Worm (Caenorhabditis elegans): ENCODE results near the gene T26G10.3.

Gene T26G10.3

ce11 chrIII:9443417-9444027 is 30.3 kb upstream of the T26G10.3 start, which contains the start of gene pir-2 (continued):
- peak; percentile 74 for TF ChIP-seq R02D3.7 (tag; optimal IDR thresholded peaks at IDR 0.05)
- no peak for TF ChIP-seq eor-1 (tag; optimal IDR thresholded peaks at IDR 0.05)
- peak; percentile 83 for TF ChIP-seq sea-2 (GFP tag; optimal IDR thresholded peaks at IDR 0.05)
- no peak for TF ChIP-seq nhr-77 (tag; optimal IDR thresholded peaks at IDR 0.05)
- peak; percentile 25 for TF ChIP-seq elt-1 (tag; optimal IDR thresholded peaks at IDR 0.05)
- TF ChIP-seq nhr-11 (tag; optimal IDR thresholded peaks at IDR 0.05): no peak
- TF ChIP-seq nhr-28 (tag; optimal IDR thresholded peaks at IDR 0.05): no peak
- peak; percentile 11 for TF ChIP-seq zag-1 (tag; optimal IDR thresholded peaks at IDR 0.05)
- peak; percentile 20 for TF ChIP-seq jun-1 (tag; optimal IDR thresholded peaks at IDR 0.05)
- TF ChIP-seq tbx-2 (tag; optimal IDR thresholded peaks at IDR 0.05): no peak
- peak; percentile 89 for TF ChIP-seq nhr-23 (tag; optimal IDR thresholded peaks at IDR 0.05)
- peak; percentile 66 for TF ChIP-seq egl-5 (tag; optimal IDR thresholded peaks at IDR 0.05)
- TF ChIP-seq nhr-25 (tag; optimal IDR thresholded peaks at IDR 0.05): peak; percentile 85
- peak; percentile 96 for TF ChIP-seq nfya-1 (tag; optimal IDR thresholded peaks at IDR 0.05; ENCODE audit: insufficient read depth)
- no peak for TF ChIP-seq elt-3 (tag; optimal IDR thresholded peaks at IDR 0.05)

DNA sequence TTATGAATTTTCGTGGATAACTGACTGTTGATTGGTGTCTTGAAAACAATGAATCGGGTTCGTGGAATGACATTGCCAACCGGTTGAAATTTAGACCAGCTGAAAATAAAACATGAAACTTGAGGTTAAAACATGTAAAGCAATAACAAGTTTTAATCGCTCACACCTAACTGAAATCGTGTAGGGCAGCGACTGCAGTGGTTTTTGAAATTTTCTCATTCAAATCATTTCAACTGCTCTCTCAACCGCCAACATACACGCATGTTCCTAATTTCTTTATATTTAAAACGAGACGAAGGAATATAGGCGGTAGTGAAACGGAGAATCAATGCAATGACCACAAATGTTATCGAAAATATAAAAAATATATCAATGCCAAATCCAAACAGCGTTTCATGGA is 29.6 kb upstream of the T26G10.3 start:
- no peak for TF ChIP-seq ztf-11 (tag; optimal IDR thresholded peaks at IDR 0.05)
- TF ChIP-seq nhr-237 (tag; optimal IDR thresholded peaks at IDR 0.05): no peak
- TF ChIP-seq nhr-12 (tag; optimal IDR thresholded peaks at IDR 0.05): no peak
- no peak for TF ChIP-seq ceh-28 (tag; optimal IDR thresholded peaks at IDR 0.05)

- TF ChIP-seq nhr-237 (tag; optimal IDR thresholded peaks at IDR 0.05): no peak
- peak; percentile 3 for TF ChIP-seq elt-2 (tag; optimal IDR thresholded peaks at IDR 0.05)
- peak; percentile 4 for TF ChIP-seq ama-1 (optimal IDR thresholded peaks at IDR 0.05)
- no peak for TF ChIP-seq nhr-11 (tag; optimal IDR thresholded peaks at IDR 0.05)
Measured at ce11 chrIII:9441133-9441532, 27.9 kb upstream of the T26G10.3 start, which contains the start of gene emb-30. TSS of gene emb-30 (minus strand) at chrIII:9441460.

ce11 chrIII:9439399-9439798 is 26.2 kb upstream of the T26G10.3 start, which contains the start of gene F54C8.1:
TSS of gene F54C8.1 (plus strand) at chrIII:9439699.
- TF ChIP-seq ceh-9 (tag; optimal IDR thresholded peaks at IDR 0.05) (no peak), pqm-1 (tag; optimal IDR thresholded peaks at IDR 0.05) (no peak), egl-5 (tag; optimal IDR thresholded peaks at IDR 0.05) (no peak), hmg-11 (tag; optimal IDR thresholded peaks at IDR 0.05) (no peak), unc-39 (tag; optimal IDR thresholded peaks at IDR 0.05) (no peak), ztf-4 (tag; optimal IDR thresholded peaks at IDR 0.05) (no peak), sea-2 (GFP tag; optimal IDR thresholded peaks at IDR 0.05) (no peak), nhr-12 (tag; optimal IDR thresholded peaks at IDR 0.05) (no peak), zag-1 (tag; optimal IDR thresholded peaks at IDR 0.05) (no peak), fkh-10 (GFP tag; optimal IDR thresholded peaks at IDR 0.05) (no peak), mdl-1 (tag; optimal IDR thresholded peaks at IDR 0.05) (no peak), ZK546.5 (tag; optimal IDR thresholded peaks at IDR 0.05) (no peak), elt-2 (tag; optimal IDR thresholded peaks at IDR 0.05) (no peak), ceh-28 (tag; optimal IDR thresholded peaks at IDR 0.05) (no peak), eor-1 (tag; optimal IDR thresholded peaks at IDR 0.05) (no peak), aly-2 (tag; optimal IDR thresholded peaks at IDR 0.05) (no peak), unc-62 (GFP tag; optimal IDR thresholded peaks at IDR 0.05) (no peak)

DNA sequence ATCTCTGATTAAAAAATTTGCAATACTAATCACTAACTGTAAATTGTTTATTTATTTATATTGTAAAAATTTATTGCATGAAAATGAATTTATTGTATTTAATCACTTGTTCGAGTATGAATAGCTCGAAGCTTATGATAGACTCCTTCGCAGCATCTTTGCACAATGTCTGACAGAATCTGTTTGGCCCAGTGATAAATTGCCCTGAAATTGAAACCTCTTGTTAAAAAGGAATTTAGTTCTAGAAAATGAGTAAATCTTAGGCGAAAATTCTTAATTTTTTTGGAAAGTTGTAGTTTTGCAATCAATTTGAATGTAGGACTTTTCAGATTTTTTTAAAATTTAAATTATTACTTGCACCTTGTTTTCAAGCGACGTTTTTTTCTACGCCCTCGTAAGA is 21.8 kb upstream of the T26G10.3 start:
- no peak for TF ChIP-seq R02D3.7 (tag; optimal IDR thresholded peaks at IDR 0.05)
- no peak for TF ChIP-seq elt-3 (tag; optimal IDR thresholded peaks at IDR 0.05)
- no peak for TF ChIP-seq unc-62 (GFP tag; optimal IDR thresholded peaks at IDR 0.05)
- no peak for TF ChIP-seq fkh-10 (GFP tag; optimal IDR thresholded peaks at IDR 0.05)
- no peak for TF ChIP-seq ceh-82 (tag; optimal IDR thresholded peaks at IDR 0.05)
- no peak for TF ChIP-seq ama-1 (optimal IDR thresholded peaks at IDR 0.05)
- TF ChIP-seq ZK546.5 (tag; optimal IDR thresholded peaks at IDR 0.05): no peak
- no peak for TF ChIP-seq pqm-1 (tag; optimal IDR thresholded peaks at IDR 0.05)
- TF ChIP-seq mml-1 (tag; optimal IDR thresholded peaks at IDR 0.05): no peak
- no peak for TF ChIP-seq nhr-28 (tag; optimal IDR thresholded peaks at IDR 0.05)
- no peak for TF ChIP-seq lin-39 (tag; optimal IDR thresholded peaks at IDR 0.05)

Data from whole organism, L3 larva.